Worm (Caenorhabditis elegans): Measurements from ENCODE around the gene R102.6.

DNA sequence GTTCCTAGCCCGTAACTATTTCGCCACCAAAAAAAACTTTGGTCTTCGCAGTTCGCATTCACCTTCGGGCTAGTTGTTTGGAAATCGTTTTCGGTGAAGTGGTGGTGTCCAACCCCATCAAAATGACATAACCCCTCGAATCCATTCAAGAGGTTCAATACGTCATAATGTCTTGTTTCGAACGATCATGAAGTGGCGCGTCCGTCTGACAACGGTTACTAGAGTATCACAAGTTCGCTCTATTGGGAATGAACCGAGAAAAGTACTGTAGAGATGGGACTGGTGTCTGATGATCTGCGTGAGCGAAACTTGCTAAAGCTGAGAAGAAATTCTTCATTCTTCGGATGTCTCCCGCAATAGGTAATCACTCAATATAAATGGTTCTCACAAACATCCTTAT, 21.7 kb upstream of the R102.6 start, which contains the start of gene ZC168.2:
- TF ChIP-seq sox-4 (tag; optimal IDR thresholded peaks at IDR 0.05) = no peak
- no peak for TF ChIP-seq K09A11.1 (tag; optimal IDR thresholded peaks at IDR 0.05; ENCODE audit: insufficient read depth)
- TF ChIP-seq ztf-16 (tag; optimal IDR thresholded peaks at IDR 0.05) = no peak
- no peak for TF ChIP-seq ceh-45 (GFP tag; IDR thresholded peaks at IDR 0.05)
- no peak for TF ChIP-seq hlh-15 (tag; optimal IDR thresholded peaks at IDR 0.05)
- TF ChIP-seq T23F11.4 (GFP tag; optimal IDR thresholded peaks at IDR 0.05) = no peak
- TF ChIP-seq odd-2 (tag; optimal IDR thresholded peaks at IDR 0.05) = no peak
- no peak for TF ChIP-seq elt-2 (tag; optimal IDR thresholded peaks at IDR 0.05)
- no peak for TF ChIP-seq rnt-1 (tag; optimal IDR thresholded peaks at IDR 0.05)
- no peak for TF ChIP-seq fkh-10 (GFP tag; optimal IDR thresholded peaks at IDR 0.05)
